Worm (Caenorhabditis elegans) whole organism, L1 larva: ENCODE data around the gene zipt-2.1.

ENCODE experiments used
- C16A3.4 ChIP-seq: fragments of 150-350 bp; optimal IDR thresholded peaks from 2 replicates; lab custom pipeline; 2014; ENCODE audit warnings: missing biosample characterization, missing genetic modification characterization
- C34B4.2 ChIP-seq: sonication (generic microtip); optimal IDR thresholded peaks from 2 replicates; lab custom pipeline; 2017; ENCODE audit warnings: mild to moderate bottlenecking, missing genetic modification characterization, missing compliant biosample characterization
- aha-1 ChIP-seq: fragments of 150-350 bp; optimal IDR thresholded peaks from 2 replicates; lab custom pipeline; 2014; ENCODE audit warnings: missing biosample characterization, missing genetic modification characterization
- aly-2 ChIP-seq: fragments of 150-350 bp; optimal IDR thresholded peaks from 2 replicates; lab custom pipeline; 2014; ENCODE audit warnings: missing biosample characterization, missing genetic modification characterization
- blmp-1 ChIP-seq: fragments of 150-350 bp; optimal IDR thresholded peaks from 2 replicates; lab custom pipeline; 2014; ENCODE audit warnings: missing biosample characterization, missing genetic modification characterization
- ceh-8 ChIP-seq: fragments of 200-800 bp; sonication (Bioruptor generic); optimal IDR thresholded peaks from 2 replicates; lab custom pipeline; 2018; ENCODE audit warnings: mild to moderate bottlenecking, missing genetic modification characterization, moderate library complexity, missing compliant biosample characterization
- ceh-82 ChIP-seq, 3 experiments: fragments of 150-350 bp in 1 of 3; sonication (generic microtip) in 2 of 3; optimal IDR thresholded peaks; 2 replicates each; lab custom pipeline; 2014 to 2017; ENCODE audit warnings: missing biosample characterization in 3 of 3, missing genetic modification characterization in 3 of 3
- ceh-88 ChIP-seq: fragments of 200-800 bp; sonication (Bioruptor generic); IDR thresholded peaks from 2 replicates; pipeline ENCODE4 v1.3.6; 2022; ENCODE audit warnings: missing genetic modification characterization, missing compliant biosample characterization
- ceh-90 ChIP-seq: sonication (generic microtip); optimal IDR thresholded peaks from 2 replicates; lab custom pipeline; 2016; ENCODE audit warnings: missing genetic modification characterization, missing compliant biosample characterization
- dsc-1 ChIP-seq: sonication (generic microtip); optimal IDR thresholded peaks from 2 replicates; lab custom pipeline; 2016; ENCODE audit warnings: mild to moderate bottlenecking, missing genetic modification characterization, missing compliant biosample characterization
- egl-13 ChIP-seq: sonication (generic microtip); optimal IDR thresholded peaks from 2 replicates; lab custom pipeline; 2016; ENCODE audit warnings: missing genotype, missing genetic modification reagents, missing genetic modification characterization, missing compliant biosample characterization
- elt-3 ChIP-seq, 6 experiments: fragments of 150-350 bp in 1 of 6; sonication (generic microtip); optimal IDR thresholded peaks; 2 replicates each; lab custom pipeline; 2017 to 2018; ENCODE audit warnings: missing biosample characterization in 6 of 6, missing genetic modification characterization in 6 of 6, inconsistent platforms in 1 of 6
- fkh-8 ChIP-seq: sonication (generic microtip); optimal IDR thresholded peaks from 2 replicates; lab custom pipeline; 2016; ENCODE audit warnings: mild to moderate bottlenecking, missing genetic modification characterization, missing compliant biosample characterization
- hlh-4 ChIP-seq: sonication (generic microtip); optimal IDR thresholded peaks from 2 replicates; lab custom pipeline; 2016; ENCODE audit warnings: mild to moderate bottlenecking, missing genetic modification characterization, missing compliant biosample characterization
- lin-14 ChIP-seq: fragments of 200-800 bp; sonication (Bioruptor generic); optimal IDR thresholded peaks from 2 replicates; lab custom pipeline; 2018; ENCODE audit warnings: mild to moderate bottlenecking, missing genetic modification characterization, moderate library complexity, missing compliant biosample characterization
- lin-35 ChIP-seq, 2 experiments: fragments of 150-350 bp; optimal IDR thresholded peaks; 2 replicates each; lab custom pipeline; 2014; ENCODE audit warnings: missing biosample characterization in 2 of 2, missing genetic modification characterization in 2 of 2, missing genetic modification reagents in 2 of 2
- lir-3 ChIP-seq: sonication (generic microtip); optimal IDR thresholded peaks from 2 replicates; lab custom pipeline; 2016; ENCODE audit warnings: mild to moderate bottlenecking, missing genetic modification characterization, moderate library complexity, missing compliant biosample characterization; ENCODE audit not compliant: poor library complexity
- lsy-2 ChIP-seq, 2 experiments: fragments of 150-350 bp; optimal IDR thresholded peaks; 2 replicates each; lab custom pipeline; 2014; ENCODE audit warnings: missing biosample characterization in 2 of 2, missing genetic modification characterization in 2 of 2
- mdl-1 ChIP-seq, 2 experiments: fragments of 150-350 bp; optimal IDR thresholded peaks; 2 replicates each; lab custom pipeline; 2014 to 2017; ENCODE audit warnings: missing biosample characterization in 2 of 2, missing genetic modification characterization in 2 of 2, inconsistent platforms in 1 of 2
- mef-2 ChIP-seq: fragments of 150-350 bp; optimal IDR thresholded peaks from 2 replicates; lab custom pipeline; 2014; ENCODE audit warnings: missing biosample characterization, missing genetic modification characterization
- mep-1 ChIP-seq: fragments of 150-350 bp; optimal IDR thresholded peaks from 2 replicates; lab custom pipeline; 2014; ENCODE audit warnings: missing biosample characterization, missing genetic modification characterization
- nhr-19 ChIP-seq: fragments of 200-800 bp; sonication (Bioruptor generic); conservative IDR thresholded peaks from 2 replicates; pipeline ENCODE4 v1.3.6; 2022; ENCODE audit warnings: missing genetic modification characterization, missing compliant biosample characterization
- nhr-47 ChIP-seq: sonication (generic microtip); optimal IDR thresholded peaks from 2 replicates; lab custom pipeline; 2016; ENCODE audit warnings: mild to moderate bottlenecking, missing genetic modification characterization, moderate library complexity, missing compliant biosample characterization
- nhr-71 ChIP-seq: sonication (generic microtip); optimal IDR thresholded peaks from 2 replicates; lab custom pipeline; 2016; ENCODE audit warnings: mild to moderate bottlenecking, missing genetic modification characterization, moderate library complexity, missing compliant biosample characterization
- nhr-76 ChIP-seq: sonication (generic microtip); optimal IDR thresholded peaks from 2 replicates; lab custom pipeline; 2017; ENCODE audit warnings: missing biosample characterization, missing genetic modification characterization
- nhr-90 ChIP-seq: sonication (generic microtip); optimal IDR thresholded peaks from 2 replicates; lab custom pipeline; 2016; ENCODE audit warnings: mild to moderate bottlenecking, missing genetic modification characterization, missing compliant biosample characterization; ENCODE audit not compliant: poor library complexity
- pax-3 ChIP-seq: fragments of 200-800 bp; sonication (Bioruptor generic); optimal IDR thresholded peaks from 2 replicates; lab custom pipeline; 2018; ENCODE audit warnings: mild to moderate bottlenecking, missing genetic modification characterization, moderate library complexity, missing compliant biosample characterization
- rnt-1 ChIP-seq: sonication (generic microtip); optimal IDR thresholded peaks from 2 replicates; lab custom pipeline; 2016; ENCODE audit warnings: mild to moderate bottlenecking, missing genetic modification characterization, moderate library complexity, missing compliant biosample characterization
- skn-1 ChIP-seq: fragments of 150-350 bp; optimal IDR thresholded peaks from 2 replicates; lab custom pipeline; 2014; ENCODE audit warnings: missing biosample characterization, missing genetic modification characterization
- snu-23 ChIP-seq: sonication (generic microtip); optimal IDR thresholded peaks from 2 replicates; lab custom pipeline; 2016; ENCODE audit warnings: missing genetic modification characterization, missing compliant biosample characterization
- sox-4 ChIP-seq: sonication (generic microtip); optimal IDR thresholded peaks from 2 replicates; lab custom pipeline; 2016; ENCODE audit warnings: missing genetic modification characterization, missing compliant biosample characterization
- sptf-1 ChIP-seq: fragments of 150-350 bp; optimal IDR thresholded peaks from 2 replicates; lab custom pipeline; 2014; ENCODE audit warnings: missing biosample characterization, missing genetic modification characterization
- swsn-7 ChIP-seq: sonication (generic microtip); optimal IDR thresholded peaks from 2 replicates; lab custom pipeline; 2016; ENCODE audit warnings: missing genetic modification characterization, missing compliant biosample characterization
- tlp-1 ChIP-seq: fragments of 150-350 bp; optimal IDR thresholded peaks from 2 replicates; lab custom pipeline; 2014; ENCODE audit warnings: missing biosample characterization, missing genetic modification characterization
- unc-130 ChIP-seq: fragments of 150-350 bp; optimal IDR thresholded peaks from 2 replicates; lab custom pipeline; 2017; ENCODE audit warnings: missing biosample characterization, missing genetic modification characterization, inconsistent platforms
- unc-98 ChIP-seq: fragments of 200-800 bp; sonication (Bioruptor generic); IDR thresholded peaks from 2 replicates; pipeline ENCODE4 v1.3.6; 2022; ENCODE audit warnings: missing genetic modification characterization, missing compliant biosample characterization
- ztf-11 ChIP-seq, 2 experiments: sonication (generic microtip); optimal IDR thresholded peaks; 2 replicates each; lab custom pipeline; 2016 to 2017; ENCODE audit warnings: missing genetic modification characterization in 2 of 2, missing biosample characterization in 1 of 2, missing compliant biosample characterization in 1 of 2

Gene zipt-2.1

DNA sequence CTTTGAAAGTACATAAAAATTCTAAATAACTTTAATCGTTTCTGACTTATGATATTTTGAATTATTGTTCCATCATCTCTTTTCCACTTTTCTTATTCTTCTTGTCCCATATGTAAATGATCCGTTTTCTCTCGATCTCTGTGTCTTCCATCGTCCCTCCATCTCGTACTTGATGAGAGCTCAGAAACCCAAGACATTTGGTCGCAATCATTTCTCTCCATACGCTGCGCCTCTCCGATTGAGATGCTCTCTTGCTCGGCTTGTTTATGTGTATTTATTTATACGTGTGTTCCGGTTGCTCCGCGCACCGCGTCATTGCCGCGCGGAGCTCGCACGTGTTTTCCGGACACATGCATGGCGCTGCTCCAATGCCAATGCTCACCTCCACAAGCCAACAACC is 11.9 kb downstream of the zipt-2.1 start:
- TF ChIP-seq C34B4.2 (tag; lab: Kevin White, UChicago) (no peak), dsc-1 (tag; lab: Kevin White, UChicago) (peak; percentile 76)
- TF ChIP-seq, all 84 proteins: peak for 1

DNA sequence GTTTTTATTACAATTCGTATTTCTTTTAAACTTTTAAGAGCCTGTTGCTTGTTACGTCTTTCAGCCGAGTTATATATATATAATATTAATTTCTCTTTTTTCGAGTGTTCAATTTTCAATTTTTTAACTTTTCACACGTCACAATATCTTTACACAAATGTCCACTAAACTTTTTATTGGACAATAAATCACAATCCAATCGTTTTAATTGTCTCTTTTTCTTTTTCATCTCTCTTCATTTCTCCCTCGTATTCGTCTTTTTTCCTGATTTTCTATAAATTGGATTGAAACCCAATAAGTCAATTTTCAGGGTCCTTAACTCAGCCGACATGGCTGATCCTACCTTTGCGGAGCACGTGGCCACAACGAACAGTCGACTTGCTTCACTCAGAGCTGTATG is 12.6 kb downstream of the zipt-2.1 start, which contains the start of gene miz-1:
TSS of gene miz-1 (plus strand) at position 301 of the 400 bp plus-strand sequence.
- TF ChIP-seq dsc-1 (tag; lab: Kevin White, UChicago) = peak; percentile 29
- TF ChIP-seq aly-2 (tag; lab: Kevin White, UChicago) = no peak

DNA sequence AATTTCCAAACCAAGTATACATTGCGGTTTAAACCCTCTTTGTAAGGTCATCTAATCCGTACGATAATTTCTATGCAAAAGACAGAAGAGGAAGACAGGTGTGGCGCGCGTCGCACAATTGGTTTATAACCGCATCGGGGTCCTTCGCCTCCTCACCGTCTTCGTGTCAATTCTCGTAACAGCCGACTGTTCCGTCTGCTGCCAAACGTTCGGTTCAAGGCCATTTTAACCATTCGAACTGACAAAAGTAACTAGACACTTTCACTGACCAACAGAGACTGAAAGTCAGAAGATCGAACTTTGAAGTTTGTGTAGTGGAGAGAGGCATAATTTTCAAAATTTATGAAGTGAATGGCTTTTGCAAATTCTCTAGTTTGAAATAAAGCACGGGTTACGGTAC is 16.5 kb downstream of the zipt-2.1 start:
- peak; percentile 19 for TF ChIP-seq lin-14 (GFP tag; lab: Kevin White, UChicago)
- TF ChIP-seq mef-2 (tag; lab: Kevin White, UChicago) = no peak
- peak; percentile 24 for TF ChIP-seq mep-1 (tag; lab: Kevin White, UChicago)
- peak; percentile 63 for TF ChIP-seq blmp-1 (tag; lab: Kevin White, UChicago)
- TF ChIP-seq, all 84 proteins: peak for 3

DNA sequence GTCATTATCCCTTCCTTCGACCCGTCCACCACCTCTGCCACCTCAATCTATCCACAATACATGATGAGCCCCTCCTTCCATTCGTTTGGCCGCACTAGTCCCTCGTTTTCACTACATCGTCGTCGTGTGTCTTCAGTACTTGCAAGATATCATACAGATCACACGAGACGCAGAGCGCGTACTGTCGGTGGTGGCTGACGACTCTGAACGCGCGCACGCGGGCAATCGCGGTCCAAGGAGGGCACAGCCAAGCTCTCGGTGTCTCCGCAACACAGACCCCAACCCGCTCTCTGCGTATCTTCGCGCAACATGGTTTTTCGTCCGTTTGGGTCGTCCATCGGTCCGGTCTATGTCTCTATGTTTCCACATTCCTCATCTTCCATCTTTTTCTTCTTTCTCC is 17.6 kb downstream of the zipt-2.1 start:
- peak; percentile 36 for TF ChIP-seq lin-14 (GFP tag; lab: Kevin White, UChicago)
- no peak for TF ChIP-seq ceh-8 (GFP tag; lab: Kevin White, UChicago)
- TF ChIP-seq egl-13 (tag; lab: Kevin White, UChicago) = no peak
- TF ChIP-seq skn-1 (tag; lab: Kevin White, UChicago) = peak; percentile 3
- no peak for TF ChIP-seq tlp-1 (tag; lab: Kevin White, UChicago)
- TF ChIP-seq ceh-90 (tag; lab: Kevin White, UChicago) = no peak
- no peak for TF ChIP-seq lir-3 (tag; lab: Kevin White, UChicago)
- no peak for TF ChIP-seq lsy-2 (tag; optimal IDR thresholded peaks at IDR 0.05; lab: Kevin White, UChicago)
- TF ChIP-seq mef-2 (tag; lab: Kevin White, UChicago) = no peak
- TF ChIP-seq snu-23 (GFP tag; lab: Kevin White, UChicago) = peak; percentile 14
- TF ChIP-seq elt-3 (tag; optimal IDR thresholded peaks at IDR 0.05; lab: Kevin White, UChicago) = no peak
- no peak for TF ChIP-seq C16A3.4
- TF ChIP-seq ceh-88 (GFP tag; lab: Robert Waterston, UW) = no peak
- no peak for TF ChIP-seq lin-35 (GFP tag; optimal IDR thresholded peaks at IDR 0.05; lab: Kevin White, UChicago)
- TF ChIP-seq hlh-4 (tag; lab: Kevin White, UChicago) = no peak
- TF ChIP-seq blmp-1 (tag; lab: Kevin White, UChicago) = peak; percentile 79
- TF ChIP-seq nhr-19 (GFP tag; lab: Robert Waterston, UW) = no peak
- peak in 1 of 2 experiments; percentile 38 for TF ChIP-seq mdl-1 (tag; optimal IDR thresholded peaks at IDR 0.05; lab: Kevin White, UChicago)
- TF ChIP-seq sptf-1 = no peak
- peak; percentile 4 for TF ChIP-seq nhr-47 (tag; lab: Kevin White, UChicago)
- no peak for TF ChIP-seq ztf-11 (tag; optimal IDR thresholded peaks at IDR 0.05; lab: Kevin White, UChicago)
- TF ChIP-seq unc-130 = no peak
- no peak for TF ChIP-seq pax-3
- TF ChIP-seq nhr-71 = peak; percentile 8
- TF ChIP-seq unc-98 (GFP tag; lab: Robert Waterston, UW) = no peak
- TF ChIP-seq ceh-82 (tag; optimal IDR thresholded peaks at IDR 0.05; lab: Kevin White, UChicago) = peak in 2 of 3 experiments; percentile 3 to 22
- TF ChIP-seq nhr-76 = no peak
- TF ChIP-seq swsn-7 (tag; lab: Kevin White, UChicago) = peak; percentile 8
- TF ChIP-seq fkh-8 = no peak
- TF ChIP-seq sox-4 (tag; lab: Kevin White, UChicago) = no peak
- no peak for TF ChIP-seq aha-1 (tag; lab: Kevin White, UChicago)
- TF ChIP-seq aly-2 (tag; lab: Kevin White, UChicago) = no peak
- peak; percentile 19 for TF ChIP-seq rnt-1 (tag; lab: Kevin White, UChicago)
- TF ChIP-seq nhr-90 (tag; lab: Kevin White, UChicago) = no peak
- TF ChIP-seq, all 84 proteins: peak for 10
